Fruit fly (Drosophila melanogaster): ENCODE measurements around the gene SdicA.
"Not testable (repeated sequence)": the region's sequence is repeated elsewhere in the genome, so short reads cannot be mapped to it uniquely, and the experiment has no call there.

- not testable (repeated sequence) for TF ChIP-seq en (GFP tag; optimal IDR thresholded peaks at IDR 0.05); CG7357 (GFP tag; IDR thresholded peaks at IDR 0.05); Dll (GFP tag; IDR thresholded peaks at IDR 0.05; ENCODE audit: partially characterized antibody); Max (GFP tag; optimal IDR thresholded peaks at IDR 0.05); CG17568 (GFP tag; optimal IDR thresholded peaks at IDR 0.05); Antp (GFP tag; optimal IDR thresholded peaks at IDR 0.05); CG4404 (GFP tag; IDR thresholded peaks at IDR 0.05); CG12104 (GFP tag; optimal IDR thresholded peaks at IDR 0.05); CG12942 (GFP tag; optimal IDR thresholded peaks at IDR 0.05); Hr3 (GFP tag; optimal IDR thresholded peaks at IDR 0.05); twi (tag; optimal IDR thresholded peaks at IDR 0.05); Pdp1 (GFP tag; optimal IDR thresholded peaks at IDR 0.05)
These were observed 15.3 kb downstream of the SdicA start, which contains the start of gene Sdic2 for dm6 chrX:20186387-20186786.

All from whole organism, embryonic.